Worm (Caenorhabditis elegans) whole organism, L1 larva: ENCODE data around the gene C33E10.1.

Experiments used
- aly-2 ChIP-seq: fragments of 150-350 bp; optimal IDR thresholded peaks from 2 replicates; lab custom pipeline; 2014; ENCODE audit warnings: missing biosample characterization, missing genetic modification characterization
- ama-1 ChIP-seq: fragments of 150-350 bp; optimal IDR thresholded peaks from 2 replicates; lab custom pipeline; 2014
- egl-27 ChIP-seq, 2 experiments: fragments of 150-350 bp in 1 of 2; sonication (generic microtip); optimal IDR thresholded peaks; 3 replicates each; lab custom pipeline; 2017 to 2018; ENCODE audit warnings: missing biosample characterization in 2 of 2, missing genetic modification characterization in 2 of 2, missing genetic modification reagents in 2 of 2
- skn-1 ChIP-seq: fragments of 150-350 bp; optimal IDR thresholded peaks from 2 replicates; lab custom pipeline; 2014; ENCODE audit warnings: missing biosample characterization, missing genetic modification characterization
- snpc-4 ChIP-seq: fragments of 150-350 bp; optimal IDR thresholded peaks from 2 replicates; lab custom pipeline; 2014; ENCODE audit warnings: missing biosample characterization, missing genetic modification characterization
- sptf-1 ChIP-seq: fragments of 150-350 bp; optimal IDR thresholded peaks from 2 replicates; lab custom pipeline; 2014; ENCODE audit warnings: missing biosample characterization, missing genetic modification characterization
- ztf-11 ChIP-seq, 2 experiments: sonication (generic microtip); optimal IDR thresholded peaks; 2 replicates each; lab custom pipeline; 2016 to 2017; ENCODE audit warnings: missing genetic modification characterization in 2 of 2, missing biosample characterization in 1 of 2, missing compliant biosample characterization in 1 of 2

DNA sequence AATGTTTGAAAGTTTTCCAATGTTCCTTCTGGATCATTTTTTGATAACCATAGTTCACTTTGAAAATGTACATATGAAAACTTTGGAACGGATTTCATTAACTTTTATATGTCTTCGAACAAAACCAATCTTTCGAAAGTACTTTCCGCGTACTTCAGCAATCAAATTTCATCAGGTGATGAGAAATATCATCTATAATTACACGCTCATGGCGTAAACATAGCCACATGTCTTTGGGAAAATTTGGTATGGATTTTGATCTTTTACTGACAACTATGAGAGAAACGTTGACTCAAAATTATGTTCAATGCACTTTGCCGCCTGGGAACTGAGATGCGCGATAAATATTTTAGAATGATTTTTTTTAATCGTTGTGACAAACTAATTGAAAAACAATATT, 33.9 kb downstream of the C33E10.1 start:
- TF ChIP-seq egl-27 (tag; optimal IDR thresholded peaks at IDR 0.05; lab: Kevin White, UChicago): no peak
- TF ChIP-seq ztf-11 (tag; optimal IDR thresholded peaks at IDR 0.05; lab: Kevin White, UChicago): no peak
- TF ChIP-seq skn-1 (tag; lab: Kevin White, UChicago): no peak
- TF ChIP-seq aly-2: no peak
- no peak for TF ChIP-seq snpc-4
- TF ChIP-seq ama-1: no peak
- no peak for TF ChIP-seq sptf-1
